Fruit fly (Drosophila melanogaster): ENCODE measurements around the gene RabX5.

RabX5 gene

dm6 chr3L:1670008-1670407 is at the start of gene RabX5:
Gene RabX5 (minus strand): TSS chr3L:1670108.
- no peak for TF ChIP-seq Clk (GFP tag; optimal IDR thresholded peaks at IDR 0.05)
- no peak for TF ChIP-seq CG5204 (GFP tag; optimal IDR thresholded peaks at IDR 0.05)
- no peak for TF ChIP-seq CG11617 (GFP tag; optimal IDR thresholded peaks at IDR 0.05)
- no peak for TF ChIP-seq ovo (GFP tag; optimal IDR thresholded peaks at IDR 0.05)
- TF ChIP-seq pad (GFP tag; optimal IDR thresholded peaks at IDR 0.05): no peak
- TF ChIP-seq CG7045 (GFP tag; optimal IDR thresholded peaks at IDR 0.05): no peak
- TF ChIP-seq Crg-1 (GFP tag; optimal IDR thresholded peaks at IDR 0.05): no peak
- TF ChIP-seq cnc (optimal IDR thresholded peaks at IDR 0.05): no peak
- no peak for TF ChIP-seq bab1 (GFP tag; optimal IDR thresholded peaks at IDR 0.05)
- TF ChIP-seq kay (GFP tag; ENCODE audit: borderline replicate concordance): no peak
- no peak for TF ChIP-seq tj (GFP tag; optimal IDR thresholded peaks at IDR 0.05)

dm6 chr3L:1711218-1711617 is 41.3 kb upstream of the RabX5 start:
- TF ChIP-seq CG11617 (GFP tag; optimal IDR thresholded peaks at IDR 0.05): no peak
- TF ChIP-seq Crg-1 (GFP tag; optimal IDR thresholded peaks at IDR 0.05): no peak

- TF ChIP-seq Mnt (GFP tag; optimal IDR thresholded peaks at IDR 0.05) (no peak), tj (GFP tag; optimal IDR thresholded peaks at IDR 0.05) (no peak), CG12768 (GFP tag; optimal IDR thresholded peaks at IDR 0.05) (no peak), CG33017 (tag; optimal IDR thresholded peaks at IDR 0.05) (no peak), CG11617 (GFP tag; optimal IDR thresholded peaks at IDR 0.05) (no peak), cnc (optimal IDR thresholded peaks at IDR 0.05) (no peak), ovo (GFP tag; optimal IDR thresholded peaks at IDR 0.05) (no peak), Clk (GFP tag; optimal IDR thresholded peaks at IDR 0.05) (no peak), pad (GFP tag; optimal IDR thresholded peaks at IDR 0.05) (no peak), CG7045 (GFP tag; optimal IDR thresholded peaks at IDR 0.05) (no peak)
These were observed 40.7 kb upstream of the RabX5 start for dm6 chr3L:1710562-1710961.

dm6 chr3L:1709161-1709560 is 39.3 kb upstream of the RabX5 start:
- TF ChIP-seq tj (GFP tag; optimal IDR thresholded peaks at IDR 0.05) (no peak), Hr96 (GFP tag; optimal IDR thresholded peaks at IDR 0.05) (no peak), Crg-1 (GFP tag; optimal IDR thresholded peaks at IDR 0.05) (no peak), CG7045 (GFP tag; optimal IDR thresholded peaks at IDR 0.05) (no peak), Mnt (GFP tag; optimal IDR thresholded peaks at IDR 0.05) (no peak), pad (GFP tag; optimal IDR thresholded peaks at IDR 0.05) (no peak), CG5204 (GFP tag; optimal IDR thresholded peaks at IDR 0.05) (no peak), Clk (GFP tag; optimal IDR thresholded peaks at IDR 0.05) (no peak), CG12768 (GFP tag; optimal IDR thresholded peaks at IDR 0.05) (no peak)

dm6 chr3L:1702367-1702927 is 32.5 kb upstream of the RabX5 start, which contains the start of gene CG13931:
Gene CG13931 (minus strand): TSS chr3L:1702407.
- TF ChIP-seq cnc (optimal IDR thresholded peaks at IDR 0.05): no peak
- no peak for TF ChIP-seq Hr96 (GFP tag; optimal IDR thresholded peaks at IDR 0.05)
- no peak for TF ChIP-seq CG7045 (GFP tag; optimal IDR thresholded peaks at IDR 0.05)

- TF ChIP-seq CG1620 (GFP tag; optimal IDR thresholded peaks at IDR 0.05): no peak
- no peak for TF ChIP-seq Clk (GFP tag; optimal IDR thresholded peaks at IDR 0.05)
- no peak for TF ChIP-seq kay (GFP tag; ENCODE audit: borderline replicate concordance)
- no peak for TF ChIP-seq tj (GFP tag; optimal IDR thresholded peaks at IDR 0.05)
These were observed 24.4 kb upstream of the RabX5 start, which contains the start of gene CG12011 for dm6 chr3L:1694317-1694716. Gene CG12011 (plus strand): TSS chr3L:1694617.

dm6 chr3L:1692859-1693258 is 23.0 kb upstream of the RabX5 start:
- TF ChIP-seq toe (GFP tag; optimal IDR thresholded peaks at IDR 0.05) (no peak), Hr96 (GFP tag; optimal IDR thresholded peaks at IDR 0.05) (no peak), CG33017 (tag; optimal IDR thresholded peaks at IDR 0.05) (no peak), CG14711 (tag; optimal IDR thresholded peaks at IDR 0.05) (no peak), cic (GFP tag; optimal IDR thresholded peaks at IDR 0.05) (no peak), cnc (optimal IDR thresholded peaks at IDR 0.05) (no peak), CG1620 (GFP tag; optimal IDR thresholded peaks at IDR 0.05) (no peak), bab1 (GFP tag; optimal IDR thresholded peaks at IDR 0.05) (no peak)

- TF ChIP-seq CG5204 (GFP tag; optimal IDR thresholded peaks at IDR 0.05) (no peak), CG12768 (GFP tag; optimal IDR thresholded peaks at IDR 0.05) (no peak)
These were observed 22.3 kb upstream of the RabX5 start for dm6 chr3L:1692122-1692786.

Data from whole organism, adult.